Worm (Caenorhabditis elegans): ENCODE measurements around the gene pas-6.

ce11 chrV:5587042-5587441, 2.9 kb upstream of the pas-6 start:
- TF ChIP-seq sox-4 (tag; optimal IDR thresholded peaks at IDR 0.05) (no peak), nhr-232 (tag; optimal IDR thresholded peaks at IDR 0.05) (no peak), tbx-2 (tag; optimal IDR thresholded peaks at IDR 0.05) (no peak), unc-86 (tag; optimal IDR thresholded peaks at IDR 0.05) (no peak), nfya-1 (tag; optimal IDR thresholded peaks at IDR 0.05) (no peak), fkh-10 (GFP tag; optimal IDR thresholded peaks at IDR 0.05) (no peak), ceh-31 (tag; optimal IDR thresholded peaks at IDR 0.05) (no peak), pax-1 (tag; optimal IDR thresholded peaks at IDR 0.05) (no peak), ceh-24 (tag; optimal IDR thresholded peaks at IDR 0.05) (no peak)
